Worm (Caenorhabditis elegans) whole organism, L4/young adult: Measurements from ENCODE around the gene miz-1.

Experiments used
- W03F9.2 ChIP-seq: fragments of 150-350 bp; optimal IDR thresholded peaks from 2 replicates; lab custom pipeline; 2014; ENCODE audit warnings: missing biosample characterization, missing genetic modification characterization
- dao-5 ChIP-seq: sonication (generic microtip); optimal IDR thresholded peaks from 2 replicates; lab custom pipeline; 2016; ENCODE audit warnings: missing genotype, missing genetic modification characterization, moderate library complexity, missing compliant biosample characterization

DNA sequence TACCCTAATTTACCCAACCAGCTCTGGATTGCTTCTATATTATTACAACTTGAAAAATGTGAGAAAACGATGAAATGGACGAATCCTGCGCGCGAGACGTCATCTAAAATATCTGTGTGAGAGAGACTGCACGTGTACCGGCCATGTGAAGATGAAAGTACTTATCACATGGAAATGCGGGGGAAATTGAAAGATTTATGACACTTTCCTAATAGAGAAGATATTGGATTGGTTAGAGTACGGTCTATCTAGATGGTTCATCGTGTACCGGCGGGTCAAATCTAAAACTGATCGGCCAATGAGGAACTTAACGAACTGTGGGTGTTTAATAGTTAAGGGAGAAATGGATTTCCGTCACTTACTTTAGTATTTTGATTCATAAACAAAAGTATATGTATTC, 30.2 kb upstream of the miz-1 start:
- TF ChIP-seq dao-5 (tag; lab: Kevin White, UChicago) (no peak), W03F9.2 (no peak)
